Worm (Caenorhabditis elegans) whole organism, L3 larva: ENCODE results near the gene C25E10.7.
A peak's percentile ranks its signal among the peaks of the same experiment; 100 is the strongest.

ENCODE experiments used
- R02D3.7 ChIP-seq: fragments of 150-350 bp; optimal IDR thresholded peaks from 2 replicates; lab custom pipeline; 2014; ENCODE audit warnings: missing biosample characterization, missing genetic modification characterization
- ZK546.5 ChIP-seq: sonication (generic microtip); optimal IDR thresholded peaks from 2 replicates; lab custom pipeline; 2017; ENCODE audit warnings: missing biosample characterization, missing genetic modification characterization
- aly-2 ChIP-seq: fragments of 150-350 bp; optimal IDR thresholded peaks from 2 replicates; lab custom pipeline; 2014; ENCODE audit warnings: missing biosample characterization, missing genetic modification characterization
- ama-1 ChIP-seq: fragments of 150-350 bp; optimal IDR thresholded peaks from 2 replicates; lab custom pipeline; 2018
- ceh-16 ChIP-seq: sonication (generic microtip); optimal IDR thresholded peaks from 2 replicates; lab custom pipeline; 2017; ENCODE audit warnings: missing biosample characterization, missing genetic modification characterization
- ceh-28 ChIP-seq: fragments of 150-350 bp; optimal IDR thresholded peaks from 2 replicates; lab custom pipeline; 2014; ENCODE audit warnings: missing biosample characterization, missing genetic modification reagents, missing genetic modification characterization
- ceh-82 ChIP-seq: fragments of 150-350 bp; optimal IDR thresholded peaks from 2 replicates; lab custom pipeline; 2014; ENCODE audit warnings: missing biosample characterization, missing genetic modification characterization
- ceh-9 ChIP-seq: sonication (generic microtip); optimal IDR thresholded peaks from 2 replicates; lab custom pipeline; 2018; ENCODE audit warnings: missing biosample characterization, missing genetic modification characterization
- daf-12 ChIP-seq: fragments of 150-350 bp; optimal IDR thresholded peaks from 2 replicates; lab custom pipeline; 2014; ENCODE audit warnings: missing biosample characterization, missing genetic modification reagents, missing genetic modification characterization
- egl-27 ChIP-seq: sonication (generic microtip); optimal IDR thresholded peaks from 4 replicates; lab custom pipeline; 2017; ENCODE audit warnings: missing biosample characterization, missing genetic modification reagents, missing genetic modification characterization
- egl-5 ChIP-seq: fragments of 150-350 bp; optimal IDR thresholded peaks from 2 replicates; lab custom pipeline; 2017; ENCODE audit warnings: missing biosample characterization, missing genetic modification reagents, missing genetic modification characterization, inconsistent platforms
- elt-1 ChIP-seq: fragments of 150-350 bp; optimal IDR thresholded peaks from 2 replicates; lab custom pipeline; 2014; ENCODE audit warnings: missing biosample characterization, missing genetic modification characterization
- elt-2 ChIP-seq: sonication (generic microtip); optimal IDR thresholded peaks from 2 replicates; lab custom pipeline; 2016; ENCODE audit warnings: missing genetic modification reagents, mild to moderate bottlenecking, missing genetic modification characterization, missing compliant biosample characterization
- elt-3 ChIP-seq, 3 experiments: fragments of 150-350 bp in 1 of 3; sonication (generic microtip) in 2 of 3; optimal IDR thresholded peaks; 2 replicates in 2 of 3; 4 replicates in 1 of 3; lab custom pipeline; 2014 to 2017; ENCODE audit warnings: missing biosample characterization in 3 of 3, missing genetic modification characterization in 3 of 3
- eor-1 ChIP-seq, 2 experiments: fragments of 150-350 bp; optimal IDR thresholded peaks; 2 replicates each; lab custom pipeline; 2014 to 2018; ENCODE audit warnings: missing biosample characterization in 2 of 2, missing genetic modification characterization in 2 of 2
- fkh-10 ChIP-seq: sonication (generic microtip); optimal IDR thresholded peaks from 2 replicates; lab custom pipeline; 2017; ENCODE audit warnings: missing biosample characterization, missing genetic modification reagents, missing genetic modification characterization
- fkh-2 ChIP-seq: fragments of 150-350 bp; optimal IDR thresholded peaks from 2 replicates; lab custom pipeline; 2014; ENCODE audit warnings: missing biosample characterization, missing genetic modification reagents, missing genetic modification characterization
- fos-1 ChIP-seq: fragments of 150-350 bp; optimal IDR thresholded peaks from 2 replicates; lab custom pipeline; 2014; ENCODE audit warnings: missing biosample characterization, missing genetic modification characterization
- lin-15B ChIP-seq: fragments of 150-350 bp; optimal IDR thresholded peaks from 2 replicates; lab custom pipeline; 2014; ENCODE audit warnings: missing biosample characterization, missing genetic modification characterization
- lin-39 ChIP-seq: fragments of 150-350 bp; optimal IDR thresholded peaks from 2 replicates; lab custom pipeline; 2018; ENCODE audit warnings: missing biosample characterization, missing genetic modification reagents, missing genetic modification characterization
- lsy-12 ChIP-seq: sonication (generic microtip); optimal IDR thresholded peaks from 2 replicates; lab custom pipeline; 2016; ENCODE audit warnings: mild to moderate bottlenecking, missing genetic modification characterization, missing compliant biosample characterization
- mdl-1 ChIP-seq: fragments of 150-350 bp; optimal IDR thresholded peaks from 2 replicates; lab custom pipeline; 2014; ENCODE audit warnings: missing biosample characterization, missing genetic modification characterization
- mml-1 ChIP-seq: fragments of 150-350 bp; sonication (generic microtip); optimal IDR thresholded peaks from 3 replicates; lab custom pipeline; 2014; ENCODE audit warnings: missing biosample characterization, missing genetic modification characterization
- nfya-1 ChIP-seq: sonication (generic microtip); optimal IDR thresholded peaks from 2 replicates; lab custom pipeline; 2017; ENCODE audit warnings: missing genetic modification characterization, mild to moderate bottlenecking, missing compliant biosample characterization, antibody characterized with exemption, moderate library complexity; ENCODE audit not compliant: insufficient read depth
- nhr-11 ChIP-seq: fragments of 150-350 bp; optimal IDR thresholded peaks from 2 replicates; lab custom pipeline; 2014; ENCODE audit warnings: missing biosample characterization, missing genetic modification characterization
- nhr-23 ChIP-seq: fragments of 150-350 bp; optimal IDR thresholded peaks from 2 replicates; lab custom pipeline; 2014; ENCODE audit warnings: missing biosample characterization, missing genetic modification reagents, missing genetic modification characterization
- nhr-237 ChIP-seq: fragments of 150-350 bp; optimal IDR thresholded peaks from 2 replicates; lab custom pipeline; 2014; ENCODE audit warnings: missing biosample characterization, missing genetic modification characterization
- nhr-25 ChIP-seq: sonication (generic microtip); optimal IDR thresholded peaks from 2 replicates; lab custom pipeline; 2017; ENCODE audit warnings: missing biosample characterization, missing genetic modification characterization
- nhr-28 ChIP-seq: fragments of 150-350 bp; optimal IDR thresholded peaks from 2 replicates; lab custom pipeline; 2014; ENCODE audit warnings: missing biosample characterization, missing genetic modification characterization
- nhr-67 ChIP-seq: fragments of 150-350 bp; optimal IDR thresholded peaks from 2 replicates; lab custom pipeline; 2014; ENCODE audit warnings: missing biosample characterization, missing genetic modification characterization
- nhr-77 ChIP-seq: fragments of 150-350 bp; optimal IDR thresholded peaks from 2 replicates; lab custom pipeline; 2014; ENCODE audit warnings: missing biosample characterization, missing genetic modification characterization
- pha-4 ChIP-seq: fragments of 150-350 bp; optimal IDR thresholded peaks from 2 replicates; lab custom pipeline; 2014; ENCODE audit warnings: missing biosample characterization, missing genetic modification reagents, missing genetic modification characterization
- pqm-1 ChIP-seq: fragments of 150-350 bp; optimal IDR thresholded peaks from 2 replicates; lab custom pipeline; 2017; ENCODE audit warnings: missing biosample characterization, missing genetic modification characterization, inconsistent platforms
- skn-1 ChIP-seq: fragments of 150-350 bp; optimal IDR thresholded peaks from 2 replicates; lab custom pipeline; 2014; ENCODE audit warnings: missing biosample characterization, missing genetic modification characterization
- tbx-2 ChIP-seq: sonication (generic microtip); optimal IDR thresholded peaks from 2 replicates; lab custom pipeline; 2016; ENCODE audit warnings: mild to moderate bottlenecking, missing genetic modification characterization, missing compliant biosample characterization
- unc-62 ChIP-seq: fragments of 150-350 bp; sonication (generic microtip); optimal IDR thresholded peaks from 4 replicates; lab custom pipeline; 2014; ENCODE audit warnings: missing biosample characterization, missing genetic modification reagents, missing genetic modification characterization

The C25E10.7 gene

ce11 chrV:9056253-9056652 is 5.3 kb upstream of the C25E10.7 start, which contains the start of gene C25E10.10:
Gene C25E10.10, minus strand, starts transcription at chrV:9056353.
- no peak for TF ChIP-seq ceh-28 (tag; lab: Kevin White, UChicago)
- no peak for TF ChIP-seq egl-5
- TF ChIP-seq fkh-2 (tag; lab: Kevin White, UChicago): no peak
- no peak for TF ChIP-seq daf-12 (tag; lab: Kevin White, UChicago)
- TF ChIP-seq unc-62 (GFP tag; lab: Kevin White, UChicago): no peak
- TF ChIP-seq mdl-1 (tag; lab: Kevin White, UChicago): no peak
- no peak for TF ChIP-seq egl-27 (tag; lab: Kevin White, UChicago)
- no peak for TF ChIP-seq ceh-16 (tag; lab: Kevin White, UChicago)
- no peak for TF ChIP-seq fos-1 (tag; lab: Kevin White, UChicago)
- no peak for TF ChIP-seq elt-3 (tag; optimal IDR thresholded peaks at IDR 0.05; lab: Kevin White, UChicago)
- TF ChIP-seq fkh-10: no peak
- TF ChIP-seq nhr-28: no peak
- TF ChIP-seq, all 47 proteins: peak for 0

- TF ChIP-seq lin-39 (tag; lab: Kevin White, UChicago) (no peak), mml-1 (tag; lab: Kevin White, UChicago) (no peak), nhr-11 (peak; percentile 47), nhr-28 (no peak), pha-4 (tag; lab: Kevin White, UChicago) (no peak)
Measured at ce11 chrV:9055644-9056043, 4.6 kb upstream of the C25E10.7 start.

- no peak for TF ChIP-seq fkh-2 (tag; lab: Kevin White, UChicago)
- TF ChIP-seq elt-3 (tag; optimal IDR thresholded peaks at IDR 0.05; lab: Kevin White, UChicago): no peak
- no peak for TF ChIP-seq pha-4 (tag; lab: Kevin White, UChicago)
- no peak for TF ChIP-seq nhr-25
- TF ChIP-seq nhr-237: no peak
Measured at ce11 chrV:9054771-9055170, 3.8 kb upstream of the C25E10.7 start, which contains the start of gene swm-1. Gene swm-1, minus strand, starts transcription at chrV:9054871.

ce11 chrV:9053969-9054368 is 3.0 kb upstream of the C25E10.7 start, which contains the start of gene C25E10.8:
Gene C25E10.8, minus strand, starts transcription at chrV:9054069.
- no peak for TF ChIP-seq egl-5
- TF ChIP-seq elt-3 (tag; optimal IDR thresholded peaks at IDR 0.05; lab: Kevin White, UChicago): no peak
- no peak for TF ChIP-seq ama-1 (lab: Kevin White, UChicago)
- TF ChIP-seq mml-1 (tag; lab: Kevin White, UChicago): no peak
- no peak for TF ChIP-seq skn-1 (tag; lab: Kevin White, UChicago)
- TF ChIP-seq fkh-10: no peak
- no peak for TF ChIP-seq R02D3.7
- TF ChIP-seq nhr-77 (tag; lab: Kevin White, UChicago): no peak
- TF ChIP-seq egl-27 (tag; lab: Kevin White, UChicago): no peak
- no peak for TF ChIP-seq fkh-2 (tag; lab: Kevin White, UChicago)
- no peak for TF ChIP-seq elt-1 (tag; lab: Kevin White, UChicago)
- TF ChIP-seq lin-39 (tag; lab: Kevin White, UChicago): no peak

- TF ChIP-seq ZK546.5 (tag; lab: Kevin White, UChicago): no peak
- no peak for TF ChIP-seq pqm-1
- TF ChIP-seq ceh-82 (tag; lab: Kevin White, UChicago): no peak
- no peak for TF ChIP-seq ceh-9 (tag; lab: Kevin White, UChicago)
- no peak for TF ChIP-seq pha-4 (tag; lab: Kevin White, UChicago)
- no peak for TF ChIP-seq lin-15B (tag; lab: Kevin White, UChicago)
- no peak for TF ChIP-seq ceh-28 (tag; lab: Kevin White, UChicago)
- no peak for TF ChIP-seq lin-39 (tag; lab: Kevin White, UChicago)
- no peak for TF ChIP-seq tbx-2 (tag; lab: Kevin White, UChicago)
- no peak for TF ChIP-seq nhr-11
- no peak for TF ChIP-seq nfya-1 (tag; lab: Kevin White, UChicago)
- no peak for TF ChIP-seq lsy-12
- no peak for TF ChIP-seq nhr-67 (tag; lab: Kevin White, UChicago)
- TF ChIP-seq, all 47 proteins: peak for 0
Measured at ce11 chrV:9053235-9053634, 2.2 kb upstream of the C25E10.7 start.

- TF ChIP-seq R02D3.7 (no peak), fkh-2 (tag; lab: Kevin White, UChicago) (no peak), unc-62 (GFP tag; lab: Kevin White, UChicago) (no peak), eor-1 (tag; optimal IDR thresholded peaks at IDR 0.05; lab: Kevin White, UChicago) (no peak), fkh-10 (no peak), elt-2 (tag; lab: Kevin White, UChicago) (no peak), nhr-25 (no peak), ceh-28 (tag; lab: Kevin White, UChicago) (no peak), nhr-77 (tag; lab: Kevin White, UChicago) (no peak), nhr-23 (no peak), mml-1 (tag; lab: Kevin White, UChicago) (no peak), aly-2 (tag; lab: Kevin White, UChicago) (no peak)
Measured at ce11 chrV:9049271-9049670, 1.7 kb downstream of the C25E10.7 start.
